Worm (Caenorhabditis elegans): ENCODE measurements around the gene rpb-2.

- TF ChIP-seq pha-4 (tag; optimal IDR thresholded peaks at IDR 0.05) (no peak), nhr-237 (tag; optimal IDR thresholded peaks at IDR 0.05) (no peak), nhr-77 (tag; optimal IDR thresholded peaks at IDR 0.05) (no peak), ceh-16 (tag; optimal IDR thresholded peaks at IDR 0.05) (no peak), ztf-11 (tag; optimal IDR thresholded peaks at IDR 0.05) (no peak), daf-12 (tag; optimal IDR thresholded peaks at IDR 0.05) (no peak), nhr-25 (tag; optimal IDR thresholded peaks at IDR 0.05) (no peak)
Measured at ce11 chrIII:4895313-4895712, 44.1 kb upstream of the rpb-2 start.

Data from whole organism, L3 larva.